Worm (Caenorhabditis elegans) whole organism, early embryonic: ENCODE measurements around the gene tpra-1.

Source experiments
- B0310.2 ChIP-seq: sonication (generic microtip); optimal IDR thresholded peaks from 2 replicates; lab custom pipeline; 2016; ENCODE audit warnings: mild to moderate bottlenecking, missing genetic modification characterization, missing compliant biosample characterization
- ama-1 ChIP-seq: fragments of 150-350 bp; optimal IDR thresholded peaks from 2 replicates; lab custom pipeline; 2014
- ceh-36 ChIP-seq: sonication (generic microtip); optimal IDR thresholded peaks from 2 replicates; lab custom pipeline; 2016; ENCODE audit warnings: missing genetic modification characterization, inconsistent platforms, missing compliant biosample characterization
- ets-7 ChIP-seq: sonication (generic microtip); optimal IDR thresholded peaks from 2 replicates; lab custom pipeline; 2016; ENCODE audit warnings: missing genotype, missing genetic modification characterization, missing compliant biosample characterization
- hmbx-1 ChIP-seq: sonication (generic microtip); optimal IDR thresholded peaks from 2 replicates; lab custom pipeline; 2016; ENCODE audit warnings: mild to moderate bottlenecking, missing genetic modification characterization, missing compliant biosample characterization
- hmg-4 ChIP-seq: fragments of 200-800 bp; sonication (Bioruptor generic); optimal IDR thresholded peaks from 2 replicates; lab custom pipeline; 2018; ENCODE audit warnings: mild to moderate bottlenecking, missing genetic modification characterization, missing compliant biosample characterization
- hnd-1 ChIP-seq: sonication (generic microtip); optimal IDR thresholded peaks from 2 replicates; lab custom pipeline; 2016; ENCODE audit warnings: missing genetic modification characterization, missing compliant biosample characterization
- pes-1 ChIP-seq: fragments of 200-800 bp; sonication (Bioruptor generic); IDR thresholded peaks from 2 replicates; pipeline ENCODE4 v1.3.6; 2022; ENCODE audit warnings: missing genetic modification reagents, missing genetic modification characterization, missing compliant biosample characterization
- scrt-1 ChIP-seq: fragments of 200-800 bp; sonication (Bioruptor generic); IDR thresholded peaks from 2 replicates; pipeline ENCODE4 v1.3.6; 2022; ENCODE audit warnings: missing genetic modification characterization, missing compliant biosample characterization
- sea-1 ChIP-seq: fragments of 200-800 bp; sonication (Bioruptor generic); conservative IDR thresholded peaks from 2 replicates; pipeline ENCODE4 v1.3.6; 2022; ENCODE audit warnings: missing genetic modification characterization, missing compliant biosample characterization
- tra-4 ChIP-seq: sonication (generic microtip); optimal IDR thresholded peaks from 2 replicates; lab custom pipeline; 2017; ENCODE audit warnings: missing genetic modification characterization, missing compliant biosample characterization

ce11 chrIV:8926511-8926910 is 29.8 kb upstream of the tpra-1 start:
- TF ChIP-seq ama-1 (lab: Kevin White, UChicago) (no peak), hmg-4 (GFP tag; lab: Kevin White, UChicago) (no peak), hnd-1 (tag; lab: Kevin White, UChicago) (no peak), B0310.2 (tag; lab: Kevin White, UChicago) (no peak), hmbx-1 (tag; lab: Kevin White, UChicago) (no peak), tra-4 (tag; lab: Kevin White, UChicago) (no peak), ceh-36 (tag; lab: Kevin White, UChicago) (no peak), sea-1 (no peak), pes-1 (GFP tag; lab: Robert Waterston, UW) (no peak), ets-7 (no peak), scrt-1 (GFP tag; lab: Robert Waterston, UW) (no peak)
